Fruit fly (Drosophila melanogaster) whole organism, adult: Measurements from ENCODE around the gene CG12589.

Source experiments
- CG11617 ChIP-seq: fragments of 200-800 bp; sonication (Bioruptor generic); optimal IDR thresholded peaks from 2 replicates; lab custom pipeline; 2017; ENCODE audit warnings: mild to moderate bottlenecking, missing biosample characterization, missing genetic modification reagents, missing genetic modification characterization
- CG12768 ChIP-seq: fragments of 200-800 bp; sonication (Bioruptor generic); optimal IDR thresholded peaks from 2 replicates; lab custom pipeline; 2017; ENCODE audit warnings: missing biosample characterization, missing genetic modification characterization, mild to moderate bottlenecking, moderate library complexity, missing genetic modification reagents
- CG14711 ChIP-seq: fragments of 200-800 bp; sonication (Bioruptor generic); optimal IDR thresholded peaks from 2 replicates; lab custom pipeline; 2018; ENCODE audit warnings: missing biosample characterization, mild to moderate bottlenecking, missing genetic modification characterization, moderate library complexity
- CG1620 ChIP-seq: fragments of 200-800 bp; sonication (Bioruptor generic); optimal IDR thresholded peaks from 2 replicates; lab custom pipeline; 2016; ENCODE audit warnings: missing biosample characterization, missing genetic modification characterization
- CG33017 ChIP-seq: fragments of 200-800 bp; sonication (Bioruptor generic); optimal IDR thresholded peaks from 2 replicates; lab custom pipeline; 2018; ENCODE audit warnings: missing biosample characterization, mild to moderate bottlenecking, missing genetic modification characterization, moderate library complexity
- CG5204 ChIP-seq: fragments of 200-800 bp; sonication (Bioruptor generic); optimal IDR thresholded peaks from 2 replicates; lab custom pipeline; 2016; ENCODE audit warnings: missing biosample characterization, missing genetic modification characterization
- CG7045 ChIP-seq: fragments of 200-800 bp; sonication (Bioruptor generic); optimal IDR thresholded peaks from 2 replicates; lab custom pipeline; 2017; ENCODE audit warnings: missing biosample characterization, mild to moderate bottlenecking, missing genetic modification characterization
- CG7101 ChIP-seq: fragments of 200-800 bp; sonication (Bioruptor generic); optimal IDR thresholded peaks from 2 replicates; lab custom pipeline; 2018; ENCODE audit warnings: missing biosample characterization, mild to moderate bottlenecking, missing genetic modification characterization, moderate library complexity
- Clk ChIP-seq: fragments of 200-800 bp; sonication (Bioruptor generic); optimal IDR thresholded peaks from 2 replicates; lab custom pipeline; 2017; ENCODE audit warnings: missing biosample characterization, missing genetic modification characterization
- Crg-1 ChIP-seq: fragments of 200-800 bp; sonication (Bioruptor generic); optimal IDR thresholded peaks from 2 replicates; lab custom pipeline; 2016; ENCODE audit warnings: missing biosample characterization, missing genetic modification characterization
- Hr96 ChIP-seq: fragments of 200-800 bp; sonication (Bioruptor generic); optimal IDR thresholded peaks from 2 replicates; lab custom pipeline; 2016; ENCODE audit warnings: missing biosample characterization, missing genetic modification characterization
- Mnt ChIP-seq: fragments of 200-800 bp; sonication (Bioruptor generic); optimal IDR thresholded peaks from 2 replicates; lab custom pipeline; 2016; ENCODE audit warnings: missing biosample characterization, mild to moderate bottlenecking, missing genetic modification characterization
- bab1 ChIP-seq: fragments of 200-800 bp; sonication (Bioruptor generic); optimal IDR thresholded peaks from 3 replicates; lab custom pipeline; 2019; ENCODE audit warnings: missing biosample characterization, mild to moderate bottlenecking, missing genetic modification characterization, moderate library complexity
- cic ChIP-seq: fragments of 200-800 bp; sonication (Bioruptor generic); optimal IDR thresholded peaks from 2 replicates; lab custom pipeline; 2017; ENCODE audit warnings: missing biosample characterization, mild to moderate bottlenecking, missing genetic modification characterization, moderate library complexity
- cnc ChIP-seq, 2 experiments: fragments of >200 bp; optimal IDR thresholded peaks; 2 replicates each; lab custom pipeline; 2017
- kay ChIP-seq: fragments of 200-800 bp; sonication (Bioruptor generic); peaks from one replicate; lab custom pipeline; 2016; ENCODE audit warnings: missing biosample characterization, missing genetic modification characterization, borderline replicate concordance
- ovo ChIP-seq: fragments of 200-800 bp; sonication (Bioruptor generic); optimal IDR thresholded peaks from 2 replicates; lab custom pipeline; 2016; ENCODE audit warnings: missing biosample characterization, missing genetic modification characterization
- pad ChIP-seq: fragments of 200-800 bp; sonication (Bioruptor generic); optimal IDR thresholded peaks from 3 replicates; lab custom pipeline; 2017; ENCODE audit warnings: missing biosample characterization, missing genetic modification characterization, mild to moderate bottlenecking, moderate library complexity, missing genetic modification reagents
- tj ChIP-seq: fragments of 200-800 bp; sonication (Bioruptor generic); optimal IDR thresholded peaks from 3 replicates; lab custom pipeline; 2017; ENCODE audit warnings: missing biosample characterization, mild to moderate bottlenecking, missing genetic modification characterization, moderate library complexity
- toe ChIP-seq: fragments of 200-800 bp; sonication (Bioruptor generic); optimal IDR thresholded peaks from 2 replicates; lab custom pipeline; 2016; ENCODE audit warnings: missing biosample characterization, missing genetic modification characterization

Gene CG12589

DNA sequence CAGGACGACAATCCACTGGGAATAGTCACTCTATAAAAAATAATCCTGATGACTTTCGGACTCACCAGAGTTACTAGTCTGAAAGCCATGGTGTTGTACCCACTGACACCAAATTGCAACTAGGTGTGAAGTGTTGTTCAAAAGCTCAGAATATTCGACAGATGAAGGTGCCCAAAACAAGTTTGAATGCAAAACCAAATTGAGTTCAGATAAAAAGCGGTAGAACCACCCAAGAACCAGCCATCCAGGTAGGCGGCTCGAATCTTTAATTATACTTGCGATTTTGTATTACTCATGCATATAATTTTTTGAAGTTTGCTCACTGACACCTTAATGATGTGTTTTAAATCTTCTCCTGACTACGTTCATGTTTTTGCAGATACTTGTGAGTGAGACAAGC, 29.7 kb downstream of the CG12589 start, which contains the start of gene CG43131:
CG43131 (minus strand) TSS at position 101 of the 400 bp plus-strand sequence.
- no peak for TF ChIP-seq cnc (optimal IDR thresholded peaks at IDR 0.05; lab: Kevin White, UChicago)
- TF ChIP-seq CG33017 (tag; lab: Kevin White, UChicago) = no peak
- no peak for TF ChIP-seq CG12768 (GFP tag; lab: Kevin White, UChicago)
- no peak for TF ChIP-seq CG7101 (tag; lab: Kevin White, UChicago)
- TF ChIP-seq bab1 = no peak
- TF ChIP-seq CG14711 (tag; lab: Kevin White, UChicago) = no peak
- no peak for TF ChIP-seq Crg-1 (GFP tag; lab: Kevin White, UChicago)
- TF ChIP-seq kay (GFP tag; lab: Kevin White, UChicago) = no peak
- TF ChIP-seq tj = no peak
- TF ChIP-seq pad (GFP tag; lab: Kevin White, UChicago) = no peak
- no peak for TF ChIP-seq Clk
- no peak for TF ChIP-seq CG7045 (GFP tag; lab: Kevin White, UChicago)
- TF ChIP-seq cic = no peak
- TF ChIP-seq CG1620 (GFP tag; lab: Kevin White, UChicago) = no peak
- TF ChIP-seq CG11617 = no peak
- no peak for TF ChIP-seq Hr96 (GFP tag; lab: Kevin White, UChicago)

DNA sequence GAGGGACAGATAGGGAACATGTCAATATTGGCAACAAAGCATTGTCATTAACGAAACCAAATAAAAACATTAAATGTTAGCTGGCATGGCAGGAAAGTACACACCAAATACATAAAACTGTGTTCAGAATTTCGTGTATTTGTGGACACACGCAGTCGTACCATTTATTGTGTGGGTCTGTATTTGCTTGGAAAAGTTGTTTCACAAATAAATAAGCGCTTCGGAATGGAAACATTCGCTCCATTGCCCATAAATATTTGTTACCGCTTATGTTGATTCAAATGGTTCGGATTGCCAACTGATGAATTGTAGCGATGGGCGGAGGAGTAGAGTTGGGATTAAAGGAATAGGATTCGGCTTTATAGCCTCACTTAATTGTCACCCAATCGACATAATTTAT, 30.8 kb downstream of the CG12589 start:
- TF ChIP-seq ovo (GFP tag; lab: Kevin White, UChicago) (peak; percentile 56), CG14711 (tag; lab: Kevin White, UChicago) (peak; percentile 30), CG7045 (GFP tag; lab: Kevin White, UChicago) (no peak), tj (no peak), Hr96 (GFP tag; lab: Kevin White, UChicago) (peak; percentile 0), Mnt (GFP tag; lab: Kevin White, UChicago) (no peak), CG5204 (no peak), Clk (no peak), cnc (optimal IDR thresholded peaks at IDR 0.05; lab: Kevin White, UChicago) (no peak), CG7101 (tag; lab: Kevin White, UChicago) (peak; percentile 36), kay (GFP tag; lab: Kevin White, UChicago) (peak; percentile 82), CG1620 (GFP tag; lab: Kevin White, UChicago) (no peak), CG11617 (peak; percentile 5), Crg-1 (GFP tag; lab: Kevin White, UChicago) (no peak), bab1 (no peak), CG12768 (GFP tag; lab: Kevin White, UChicago) (no peak), CG33017 (tag; lab: Kevin White, UChicago) (no peak), cic (no peak), pad (GFP tag; lab: Kevin White, UChicago) (peak; percentile 13), toe (GFP tag; lab: Kevin White, UChicago) (no peak)

DNA sequence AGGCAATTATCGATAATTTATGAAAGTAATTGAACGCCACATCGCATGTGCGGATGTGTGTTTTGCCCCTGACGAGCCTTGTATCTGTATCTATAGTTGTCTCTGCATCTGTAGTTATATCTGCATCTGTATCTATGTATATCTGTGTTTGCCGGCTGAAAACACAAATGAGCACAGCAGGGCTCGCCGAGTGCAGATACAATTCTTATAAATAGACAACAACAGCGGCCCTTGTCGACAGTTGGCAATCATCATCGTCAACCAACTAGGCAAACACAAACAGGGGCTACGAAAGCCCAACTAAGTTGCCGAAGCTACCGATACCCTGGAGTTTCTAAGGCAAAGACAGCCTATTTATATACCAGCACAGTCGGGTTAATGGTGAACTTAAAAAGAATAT, 31.9 kb downstream of the CG12589 start:
- TF ChIP-seq cnc (optimal IDR thresholded peaks at IDR 0.05; lab: Kevin White, UChicago) (no peak), Hr96 (GFP tag; lab: Kevin White, UChicago) (no peak), CG7101 (tag; lab: Kevin White, UChicago) (no peak), kay (GFP tag; lab: Kevin White, UChicago) (no peak), ovo (GFP tag; lab: Kevin White, UChicago) (no peak), CG12768 (GFP tag; lab: Kevin White, UChicago) (no peak), CG14711 (tag; lab: Kevin White, UChicago) (no peak), CG1620 (GFP tag; lab: Kevin White, UChicago) (no peak), CG5204 (no peak), CG33017 (tag; lab: Kevin White, UChicago) (no peak), toe (GFP tag; lab: Kevin White, UChicago) (no peak), tj (no peak), Crg-1 (GFP tag; lab: Kevin White, UChicago) (no peak), cic (no peak)

DNA sequence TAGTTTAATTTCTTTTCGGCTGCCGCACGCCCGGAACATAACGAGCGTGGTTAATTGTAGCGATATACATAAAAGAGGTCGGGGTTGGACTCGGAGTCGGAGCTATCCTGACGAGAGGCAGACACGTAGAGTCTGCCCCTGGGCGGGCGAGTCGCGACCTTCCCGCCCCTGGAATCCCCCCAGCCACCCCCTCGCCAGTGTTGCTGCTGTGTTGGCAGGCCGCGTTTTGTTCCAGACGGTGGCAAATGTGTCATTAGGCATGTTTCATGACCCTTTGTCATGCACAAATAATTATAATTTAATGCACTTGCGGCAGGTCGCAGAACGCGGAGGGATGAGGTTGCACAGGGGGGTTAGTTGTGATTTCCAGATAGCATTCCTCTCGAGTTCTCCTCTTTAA, 33.4 kb downstream of the CG12589 start:
- no peak for TF ChIP-seq pad (GFP tag; lab: Kevin White, UChicago)
- TF ChIP-seq Hr96 (GFP tag; lab: Kevin White, UChicago) = no peak
- TF ChIP-seq cnc (optimal IDR thresholded peaks at IDR 0.05; lab: Kevin White, UChicago) = no peak
- TF ChIP-seq ovo (GFP tag; lab: Kevin White, UChicago) = no peak
- no peak for TF ChIP-seq Crg-1 (GFP tag; lab: Kevin White, UChicago)
- TF ChIP-seq tj = no peak
- no peak for TF ChIP-seq cic
- TF ChIP-seq CG7045 (GFP tag; lab: Kevin White, UChicago) = no peak
- no peak for TF ChIP-seq toe (GFP tag; lab: Kevin White, UChicago)
- no peak for TF ChIP-seq CG1620 (GFP tag; lab: Kevin White, UChicago)
- TF ChIP-seq CG14711 (tag; lab: Kevin White, UChicago) = no peak

DNA sequence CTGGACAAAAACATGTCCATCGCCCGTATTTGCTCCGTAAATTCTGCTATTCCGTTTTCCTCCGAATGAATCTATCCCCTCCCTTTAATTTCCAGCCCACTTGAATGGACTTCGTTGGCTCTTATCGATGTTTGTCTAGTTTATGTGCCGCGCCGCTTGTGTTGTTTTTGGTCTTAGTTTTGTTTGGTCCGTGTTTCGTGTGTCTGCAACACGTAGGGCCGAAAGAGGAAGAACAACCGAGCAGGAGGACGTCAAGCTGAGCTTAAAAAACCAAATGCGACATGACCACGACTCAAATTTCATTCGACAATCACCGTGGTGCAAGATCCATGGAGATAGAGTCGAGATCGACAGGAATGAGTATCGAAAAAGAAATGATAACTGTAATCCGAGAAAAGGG, 34.6 kb downstream of the CG12589 start:
- TF ChIP-seq CG14711 (tag; lab: Kevin White, UChicago) (no peak), CG5204 (no peak), CG11617 (no peak)

DNA sequence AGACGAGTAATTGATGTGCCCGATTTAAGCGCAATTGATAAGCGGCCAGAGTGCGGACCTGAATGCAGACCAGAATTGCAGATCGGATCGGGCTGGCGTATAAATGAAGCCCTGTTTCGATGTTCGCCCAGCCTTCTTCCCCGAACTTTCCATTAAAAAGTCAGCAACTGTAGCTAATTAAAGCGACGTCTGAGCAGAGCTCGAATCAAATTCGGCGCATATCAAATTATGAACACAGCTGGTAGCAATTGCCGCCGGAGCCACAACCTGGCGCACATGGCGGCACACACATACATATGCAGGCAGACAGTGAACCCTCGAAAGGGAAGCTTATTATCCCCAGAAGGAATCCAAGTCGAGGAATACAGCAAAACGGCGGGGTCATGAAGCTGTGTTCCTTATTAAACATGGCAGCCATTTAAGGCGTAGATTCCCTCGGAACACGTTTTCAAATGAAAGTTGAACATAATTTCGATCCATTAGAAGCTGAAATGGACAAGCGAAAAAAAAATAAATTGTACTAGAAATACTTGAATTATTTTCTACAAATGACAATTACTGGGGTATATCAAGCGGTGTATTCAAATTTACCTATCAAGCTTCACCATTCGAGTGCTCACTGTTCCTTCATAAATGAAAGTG, 35.3 kb downstream of the CG12589 start:
- TF ChIP-seq CG1620 (GFP tag; lab: Kevin White, UChicago) (no peak), Clk (no peak), Crg-1 (GFP tag; lab: Kevin White, UChicago) (no peak), tj (no peak), toe (GFP tag; lab: Kevin White, UChicago) (no peak), ovo (GFP tag; lab: Kevin White, UChicago) (no peak), CG33017 (tag; lab: Kevin White, UChicago) (no peak), cic (no peak), CG11617 (no peak), CG7045 (GFP tag; lab: Kevin White, UChicago) (no peak), kay (GFP tag; lab: Kevin White, UChicago) (no peak), CG12768 (GFP tag; lab: Kevin White, UChicago) (no peak), Hr96 (GFP tag; lab: Kevin White, UChicago) (no peak), cnc (optimal IDR thresholded peaks at IDR 0.05; lab: Kevin White, UChicago) (no peak), Mnt (GFP tag; lab: Kevin White, UChicago) (no peak), bab1 (no peak)
